Worm (Caenorhabditis elegans) whole organism, L4 larva: Measurements from ENCODE around the gene mrpl-36.

Experiments used
- lin-13 ChIP-seq: fragments of 150-350 bp; optimal IDR thresholded peaks from 2 replicates; lab custom pipeline; 2014; ENCODE audit warnings: missing biosample characterization, missing genetic modification reagents, missing genetic modification characterization
- lin-15B ChIP-seq: fragments of 150-350 bp; sonication (generic microtip); optimal IDR thresholded peaks from 3 replicates; lab custom pipeline; 2014; ENCODE audit warnings: missing biosample characterization, missing genetic modification characterization
- nhr-111 ChIP-seq: fragments of 200-800 bp; sonication (Bioruptor generic); optimal IDR thresholded peaks from 2 replicates; lab custom pipeline; 2018; ENCODE audit warnings: mild to moderate bottlenecking, missing genetic modification characterization, missing compliant biosample characterization
- nhr-28 ChIP-seq: fragments of 150-350 bp; optimal IDR thresholded peaks from 2 replicates; lab custom pipeline; 2014; ENCODE audit warnings: missing biosample characterization, missing genetic modification characterization
- nhr-77 ChIP-seq: fragments of 150-350 bp; optimal IDR thresholded peaks from 2 replicates; lab custom pipeline; 2014; ENCODE audit warnings: missing biosample characterization, missing genetic modification characterization
- pqm-1 ChIP-seq: sonication (generic microtip); optimal IDR thresholded peaks from 2 replicates; lab custom pipeline; 2017; ENCODE audit warnings: missing biosample characterization, missing genetic modification characterization
- snpc-1.2 ChIP-seq: fragments of 200-800 bp; sonication (Bioruptor generic); IDR thresholded peaks from 2 replicates; pipeline ENCODE4 v1.3.6; 2022; ENCODE audit warnings: missing genetic modification reagents, missing genetic modification characterization, missing compliant biosample characterization
- unc-130 ChIP-seq: sonication (generic microtip); optimal IDR thresholded peaks from 2 replicates; lab custom pipeline; 2016; ENCODE audit warnings: missing genetic modification reagents, missing genetic modification characterization, missing compliant biosample characterization
- unc-39 ChIP-seq: sonication (generic microtip); optimal IDR thresholded peaks from 2 replicates; lab custom pipeline; 2017; ENCODE audit warnings: missing biosample characterization, missing genetic modification characterization
- zip-11 ChIP-seq: fragments of 200-800 bp; sonication (Bioruptor generic); IDR thresholded peaks from 2 replicates; pipeline ENCODE4 v1.3.6; 2022; ENCODE audit warnings: missing genetic modification characterization, missing compliant biosample characterization

- no peak for TF ChIP-seq pqm-1 (tag; lab: Kevin White, UChicago)
- TF ChIP-seq nhr-111 = no peak
- no peak for TF ChIP-seq zip-11
- TF ChIP-seq nhr-28 (tag; lab: Kevin White, UChicago) = peak; percentile 75
- peak; percentile 8 for TF ChIP-seq lin-13 (GFP tag; lab: Kevin White, UChicago)
- no peak for TF ChIP-seq unc-39 (tag; lab: Kevin White, UChicago)
- no peak for TF ChIP-seq unc-130 (GFP tag; lab: Kevin White, UChicago)
- peak; percentile 45 for TF ChIP-seq nhr-77 (tag; lab: Kevin White, UChicago)
- TF ChIP-seq snpc-1.2 (GFP tag; lab: Robert Waterston, UW) = no peak
- TF ChIP-seq lin-15B (tag; lab: Kevin White, UChicago) = no peak
Measured at ce11 chrIII:9807560-9808046, 40.3 kb downstream of the mrpl-36 start.
